Fruit fly (Drosophila melanogaster) whole organism: Measurements from ENCODE around the gene SkpD.

Source experiments
- EcR ChIP-seq, 2 experiments: fragments of >200 bp; optimal IDR thresholded peaks; 2 replicates each; lab custom pipeline; 2017; ENCODE audit warnings: missing biosample characterization in 2 of 2, missing genetic modification characterization in 2 of 2, missing genetic modification reagents in 2 of 2
- pan ChIP-seq: fragments of >200 bp; optimal IDR thresholded peaks from 2 replicates; lab custom pipeline; 2017
- usp ChIP-seq: fragments of >200 bp; optimal IDR thresholded peaks from 2 replicates; lab custom pipeline; 2017; ENCODE audit warnings: missing biosample characterization, missing genetic modification characterization, mixed read lengths

dm6 chrX:19765490-19766212, 46.9 kb upstream of the SkpD start:
- TF ChIP-seq EcR (GFP tag; optimal IDR thresholded peaks at IDR 0.05; lab: Kevin White, UChicago) (no peak), pan (lab: Kevin White, UChicago) (no peak), usp (GFP tag; lab: Kevin White, UChicago) (no peak)
